Worm (Caenorhabditis elegans) whole organism, late embryonic: ENCODE results near the gene ctf-18.

Source experiments
- C08G9.2 ChIP-seq: sonication (generic microtip); optimal IDR thresholded peaks from 2 replicates; lab custom pipeline; 2016; ENCODE audit warnings: mild to moderate bottlenecking, missing genetic modification characterization, moderate library complexity, missing compliant biosample characterization
- C38D4.7 ChIP-seq: fragments of 200-800 bp; sonication (Bioruptor generic); optimal IDR thresholded peaks from 2 replicates; lab custom pipeline; 2018; ENCODE audit warnings: mild to moderate bottlenecking, missing genetic modification characterization, moderate library complexity, missing compliant biosample characterization
- K02D7.2 ChIP-seq: sonication (generic microtip); optimal IDR thresholded peaks from 2 replicates; lab custom pipeline; 2017; ENCODE audit warnings: mild to moderate bottlenecking, missing genetic modification characterization, missing compliant biosample characterization
- ahr-1 ChIP-seq: sonication (generic microtip); optimal IDR thresholded peaks from 2 replicates; lab custom pipeline; 2016; ENCODE audit warnings: missing genetic modification characterization, missing compliant biosample characterization
- ama-1 ChIP-seq: fragments of 150-350 bp; optimal IDR thresholded peaks from 2 replicates; lab custom pipeline; 2014
- ceh-18 ChIP-seq: sonication (generic microtip); optimal IDR thresholded peaks from 2 replicates; lab custom pipeline; 2016; ENCODE audit warnings: missing genetic modification characterization, missing compliant biosample characterization
- ceh-24 ChIP-seq: sonication (generic microtip); optimal IDR thresholded peaks from 2 replicates; lab custom pipeline; 2016; ENCODE audit warnings: mild to moderate bottlenecking, missing genetic modification characterization, missing compliant biosample characterization
- ceh-31 ChIP-seq: sonication (generic microtip); optimal IDR thresholded peaks from 2 replicates; lab custom pipeline; 2016; ENCODE audit warnings: missing genetic modification characterization, missing compliant biosample characterization
- ceh-34 ChIP-seq: sonication (generic microtip); optimal IDR thresholded peaks from 2 replicates; lab custom pipeline; 2016; ENCODE audit warnings: mild to moderate bottlenecking, missing genetic modification characterization, missing compliant biosample characterization
- ceh-6 ChIP-seq: fragments of 200-800 bp; sonication (Bioruptor generic); optimal IDR thresholded peaks from 2 replicates; lab custom pipeline; 2018; ENCODE audit warnings: mild to moderate bottlenecking, missing genetic modification characterization, missing compliant biosample characterization
- che-1 ChIP-seq: sonication (generic microtip); optimal IDR thresholded peaks from 2 replicates; lab custom pipeline; 2016; ENCODE audit warnings: mild to moderate bottlenecking, missing genetic modification characterization, missing compliant biosample characterization
- dmd-4 ChIP-seq: sonication (generic microtip); optimal IDR thresholded peaks from 2 replicates; lab custom pipeline; 2016; ENCODE audit warnings: borderline replicate concordance, missing genetic modification characterization, missing compliant biosample characterization
- elt-2 ChIP-seq: sonication (generic microtip); optimal IDR thresholded peaks from 2 replicates; lab custom pipeline; 2016; ENCODE audit warnings: missing genetic modification reagents, missing genetic modification characterization, missing compliant biosample characterization
- elt-4 ChIP-seq: sonication (generic microtip); optimal IDR thresholded peaks from 2 replicates; lab custom pipeline; 2016; ENCODE audit warnings: missing genetic modification characterization, missing compliant biosample characterization
- ets-4 ChIP-seq: sonication (generic microtip); optimal IDR thresholded peaks from 2 replicates; lab custom pipeline; 2016; ENCODE audit warnings: missing genetic modification characterization, missing compliant biosample characterization
- fax-1 ChIP-seq: sonication (generic microtip); optimal IDR thresholded peaks from 2 replicates; lab custom pipeline; 2016; ENCODE audit warnings: missing genotype, missing genetic modification characterization, missing compliant biosample characterization
- fkh-10 ChIP-seq: fragments of 150-350 bp; optimal IDR thresholded peaks from 2 replicates; lab custom pipeline; 2014; ENCODE audit warnings: missing biosample characterization, missing genetic modification reagents, missing genetic modification characterization
- fkh-6 ChIP-seq: sonication (generic microtip); optimal IDR thresholded peaks from 2 replicates; lab custom pipeline; 2016; ENCODE audit warnings: missing genetic modification characterization, missing compliant biosample characterization
- gmeb-2 ChIP-seq: sonication (generic microtip); optimal IDR thresholded peaks from 2 replicates; lab custom pipeline; 2016; ENCODE audit warnings: missing genetic modification characterization, inconsistent platforms, missing compliant biosample characterization
- hlh-13 ChIP-seq: fragments of 200-800 bp; sonication (Bioruptor generic); optimal IDR thresholded peaks from 2 replicates; lab custom pipeline; 2018; ENCODE audit warnings: mild to moderate bottlenecking, missing genetic modification characterization, missing compliant biosample characterization
- hlh-30 ChIP-seq: sonication (generic microtip); optimal IDR thresholded peaks from 2 replicates; lab custom pipeline; 2017; ENCODE audit warnings: antibody characterized with exemption, missing genetic modification characterization, missing compliant biosample characterization; ENCODE audit not compliant: insufficient read depth
- lim-6 ChIP-seq: sonication (generic microtip); optimal IDR thresholded peaks from 2 replicates; lab custom pipeline; 2016; ENCODE audit warnings: missing genetic modification characterization, missing compliant biosample characterization
- lin-11 ChIP-seq: fragments of 200-800 bp; sonication (Bioruptor generic); optimal IDR thresholded peaks from 2 replicates; lab custom pipeline; 2018; ENCODE audit warnings: mild to moderate bottlenecking, missing genetic modification characterization, missing compliant biosample characterization
- nfya-1 ChIP-seq: sonication (generic microtip); optimal IDR thresholded peaks from 2 replicates; lab custom pipeline; 2017; ENCODE audit warnings: missing genetic modification characterization, mild to moderate bottlenecking, missing compliant biosample characterization, antibody characterized with exemption, moderate library complexity
- nhr-11 ChIP-seq: fragments of 150-350 bp; optimal IDR thresholded peaks from 2 replicates; lab custom pipeline; 2014; ENCODE audit warnings: missing biosample characterization, missing genetic modification characterization
- npax-4 ChIP-seq: sonication (generic microtip); optimal IDR thresholded peaks from 2 replicates; lab custom pipeline; 2016; ENCODE audit warnings: missing genetic modification characterization, missing compliant biosample characterization
- odd-2 ChIP-seq: sonication (generic microtip); optimal IDR thresholded peaks from 2 replicates; lab custom pipeline; 2017; ENCODE audit warnings: antibody characterized with exemption, mild to moderate bottlenecking, missing genetic modification characterization, missing compliant biosample characterization
- pat-9 ChIP-seq: fragments of 200-800 bp; sonication (Bioruptor generic); optimal IDR thresholded peaks from 2 replicates; lab custom pipeline; 2018; ENCODE audit warnings: mild to moderate bottlenecking, missing genetic modification characterization, moderate library complexity, missing compliant biosample characterization
- pax-1 ChIP-seq: fragments of 150-350 bp; optimal IDR thresholded peaks from 2 replicates; lab custom pipeline; 2014; ENCODE audit warnings: missing biosample characterization, missing genetic modification characterization
- pha-2 ChIP-seq: sonication (generic microtip); optimal IDR thresholded peaks from 2 replicates; lab custom pipeline; 2017; ENCODE audit warnings: mild to moderate bottlenecking, missing genetic modification characterization, missing compliant biosample characterization
- syd-9 ChIP-seq: sonication (generic microtip); optimal IDR thresholded peaks from 2 replicates; lab custom pipeline; 2016; ENCODE audit warnings: mild to moderate bottlenecking, missing genetic modification characterization, moderate library complexity, missing compliant biosample characterization
- ttx-3 ChIP-seq: sonication (generic microtip); optimal IDR thresholded peaks from 2 replicates; lab custom pipeline; 2016; ENCODE audit warnings: missing genetic modification reagents, missing genetic modification characterization, missing compliant biosample characterization
- unc-3 ChIP-seq, 2 experiments: fragments of 200-800 bp in 1 of 2; sonication (Bioruptor generic) in 1 of 2; sonication (generic microtip) in 1 of 2; conservative IDR thresholded peaks in 1 of 2; optimal IDR thresholded peaks in 1 of 2; 2 replicates each; pipeline versions ENCODE4 v1.3.6 to Lab custom; 2016 to 2022; ENCODE audit warnings: missing compliant biosample characterization in 2 of 2, missing genetic modification characterization in 2 of 2, missing genetic modification reagents in 1 of 2
- unc-42 ChIP-seq: sonication (generic microtip); optimal IDR thresholded peaks from 2 replicates; lab custom pipeline; 2016; ENCODE audit warnings: missing genotype, missing genetic modification characterization, missing compliant biosample characterization
- unc-86 ChIP-seq: sonication (generic microtip); optimal IDR thresholded peaks from 2 replicates; lab custom pipeline; 2016; ENCODE audit warnings: missing genetic modification characterization, missing compliant biosample characterization

The ctf-18 gene

DNA sequence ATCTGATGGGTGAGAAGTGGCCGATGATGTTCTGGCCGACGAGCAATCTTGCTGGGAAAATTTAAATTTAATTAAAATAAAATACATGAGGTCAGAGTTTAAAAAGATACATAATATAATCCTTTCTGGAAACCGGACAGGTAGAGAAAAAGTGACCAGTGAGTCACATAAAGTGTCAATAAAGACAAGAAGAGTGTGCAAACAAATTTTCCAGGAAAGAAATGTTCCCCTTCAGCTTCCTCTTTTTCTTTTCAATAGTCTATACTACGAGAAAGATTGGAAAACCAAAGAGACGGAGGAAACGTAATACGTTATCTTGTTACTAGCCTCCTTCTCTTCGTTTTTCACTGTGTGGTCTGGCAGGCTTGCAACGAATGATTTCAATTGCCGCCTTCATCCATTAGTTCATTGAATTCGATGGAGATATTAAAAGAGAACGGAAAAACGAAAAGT is 24.1 kb upstream of the ctf-18 start, which contains the start of gene tsp-12:
Gene tsp-12, minus strand, starts transcription at position 51 of the 453 bp plus-strand sequence.
- peak; percentile 29 for TF ChIP-seq unc-42 (tag; lab: Kevin White, UChicago)
- TF ChIP-seq gmeb-2 = no peak
- no peak for TF ChIP-seq nhr-11 (tag; lab: Kevin White, UChicago)
- peak; percentile 15 for TF ChIP-seq ceh-34
- TF ChIP-seq ceh-6 (GFP tag; lab: Kevin White, UChicago) = no peak

DNA sequence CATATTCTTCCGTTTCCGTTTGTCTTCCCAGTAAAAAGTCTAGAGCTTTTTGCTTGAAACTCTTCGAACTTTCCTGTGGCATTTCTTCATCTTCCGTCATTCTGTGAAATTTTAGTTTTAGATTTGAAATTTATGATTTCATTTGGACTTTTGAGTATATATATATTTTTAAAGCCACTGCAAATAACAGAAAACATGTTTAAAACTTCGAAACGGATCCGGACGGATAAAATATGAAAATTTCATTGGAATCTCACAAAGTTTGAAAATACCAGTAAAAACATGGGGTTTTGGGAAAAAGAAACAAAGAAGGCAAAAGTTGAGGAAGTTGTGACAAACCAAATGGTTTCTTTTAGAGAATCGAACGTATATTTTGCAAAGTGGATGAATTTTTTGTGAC is 22.5 kb upstream of the ctf-18 start, which contains the start of gene pigs-1:
Gene pigs-1, minus strand, starts transcription at position 101 of the 400 bp plus-strand sequence.
- TF ChIP-seq lim-6 = no peak

- TF ChIP-seq C08G9.2 (tag; lab: Kevin White, UChicago) (no peak), npax-4 (no peak), che-1 (tag; lab: Kevin White, UChicago) (no peak), odd-2 (tag; lab: Kevin White, UChicago) (no peak), hlh-13 (GFP tag; lab: Kevin White, UChicago) (no peak), pha-2 (tag; lab: Kevin White, UChicago) (no peak), ceh-24 (no peak), unc-86 (tag; lab: Kevin White, UChicago) (no peak)
- TF ChIP-seq, all 69 proteins: peak for 0
Observed at ce11 chrIV:10146885-10147284, 20.4 kb upstream of the ctf-18 start, which contains the start of gene T14G10.8. TSS of gene T14G10.8 (minus strand) at chrIV:10146985.

DNA sequence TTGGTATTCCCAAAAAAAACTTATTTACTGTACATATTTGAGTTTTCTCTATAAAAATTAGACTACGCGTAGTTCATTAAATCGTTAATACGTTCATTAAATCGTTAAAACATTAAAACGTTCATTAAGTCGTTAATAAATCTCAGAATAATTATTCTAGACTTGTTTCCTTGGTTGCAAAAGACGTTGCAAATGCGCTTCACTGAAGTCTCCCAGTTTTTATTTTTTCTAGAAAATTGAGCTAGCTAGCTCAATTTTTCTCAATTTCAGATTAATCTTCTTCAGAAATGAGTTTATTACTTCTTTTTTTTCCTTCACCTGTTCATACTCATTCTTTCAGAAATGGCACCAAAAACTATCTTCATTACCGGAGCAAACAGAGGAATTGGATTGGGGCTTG is 18.5 kb upstream of the ctf-18 start:
- TF ChIP-seq gmeb-2 (no peak), elt-2 (no peak), fkh-6 (tag; lab: Kevin White, UChicago) (no peak), K02D7.2 (tag; lab: Kevin White, UChicago) (no peak), dmd-4 (tag; lab: Kevin White, UChicago) (no peak), ceh-34 (no peak), pax-1 (tag; lab: Kevin White, UChicago) (no peak), nhr-11 (tag; lab: Kevin White, UChicago) (no peak), fkh-10 (GFP tag; lab: Kevin White, UChicago) (no peak), C38D4.7 (GFP tag; lab: Kevin White, UChicago) (no peak), unc-86 (tag; lab: Kevin White, UChicago) (no peak), hlh-30 (no peak), ceh-24 (no peak), unc-42 (tag; lab: Kevin White, UChicago) (no peak), C08G9.2 (tag; lab: Kevin White, UChicago) (no peak), pat-9 (tag; lab: Kevin White, UChicago) (no peak), lin-11 (tag; lab: Kevin White, UChicago) (no peak)

DNA sequence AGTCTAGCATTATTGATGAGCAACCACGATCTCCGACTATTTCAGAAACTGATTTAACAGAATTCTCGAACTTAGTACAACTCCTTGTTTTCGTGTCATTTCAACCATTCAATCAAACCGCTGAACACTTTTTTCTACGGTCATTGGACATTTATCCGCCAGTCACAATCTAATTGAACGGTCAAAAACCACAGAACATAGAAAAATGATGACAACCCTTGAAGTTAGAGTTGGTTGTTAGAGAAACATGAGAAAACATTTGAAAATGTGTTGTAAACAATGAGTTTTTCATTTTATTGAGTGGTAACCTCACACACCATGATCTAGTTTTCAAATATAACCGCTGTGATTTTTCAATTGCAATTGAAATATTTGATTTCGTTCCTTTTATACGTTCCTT is 18.0 kb upstream of the ctf-18 start:
- TF ChIP-seq nhr-11 (tag; lab: Kevin White, UChicago) (no peak), ttx-3 (no peak), ets-4 (tag; lab: Kevin White, UChicago) (no peak), unc-3 (GFP tag; conservative IDR thresholded peaks at IDR 0.05; lab: Robert Waterston, UW) (no peak), unc-3 (tag; optimal IDR thresholded peaks at IDR 0.05; lab: Kevin White, UChicago) (no peak), fkh-6 (tag; lab: Kevin White, UChicago) (no peak), fax-1 (no peak), ceh-31 (tag; lab: Kevin White, UChicago) (no peak), elt-4 (no peak), lin-11 (tag; lab: Kevin White, UChicago) (no peak)

DNA sequence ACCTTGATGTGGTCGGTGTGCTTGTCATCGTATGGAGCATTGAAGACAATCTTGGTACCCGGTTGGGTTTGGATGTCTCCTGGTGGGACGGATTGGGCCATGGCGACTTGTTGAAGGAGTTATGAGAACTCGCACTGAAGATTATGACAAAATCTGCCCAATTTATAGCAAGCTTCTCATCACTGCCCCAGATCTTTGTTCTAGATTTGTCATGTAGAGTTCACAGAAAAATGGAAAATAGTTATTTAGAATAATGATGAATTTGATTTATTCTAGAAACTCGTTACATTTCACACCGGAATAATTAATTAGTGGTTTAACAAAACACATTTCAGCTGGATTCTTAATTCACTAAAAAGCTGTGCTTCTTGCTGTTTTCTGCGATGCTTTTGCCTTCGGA is 17.2 kb upstream of the ctf-18 start, which contains the start of gene msp-38:
Gene msp-38, minus strand, starts transcription at position 101 of the 400 bp plus-strand sequence.
- TF ChIP-seq elt-4 (no peak), ceh-18 (tag; lab: Kevin White, UChicago) (no peak), hlh-13 (GFP tag; lab: Kevin White, UChicago) (no peak), nfya-1 (tag; lab: Kevin White, UChicago) (no peak), syd-9 (tag; lab: Kevin White, UChicago) (no peak), ets-4 (tag; lab: Kevin White, UChicago) (no peak), C38D4.7 (GFP tag; lab: Kevin White, UChicago) (no peak), pax-1 (tag; lab: Kevin White, UChicago) (no peak), fkh-6 (tag; lab: Kevin White, UChicago) (no peak), ahr-1 (tag; lab: Kevin White, UChicago) (no peak), elt-2 (no peak), ama-1 (lab: Kevin White, UChicago) (no peak), che-1 (tag; lab: Kevin White, UChicago) (no peak), C08G9.2 (tag; lab: Kevin White, UChicago) (no peak), K02D7.2 (tag; lab: Kevin White, UChicago) (no peak)
